Worm (Caenorhabditis elegans) whole organism, midembryonic: Measurements from ENCODE around the gene hen-1.

Source experiments
- ref-1 ChIP-seq: fragments of 200-800 bp; sonication (Bioruptor generic); conservative IDR thresholded peaks from 2 replicates; pipeline ENCODE4 v1.3.6; 2022; ENCODE audit warnings: missing genetic modification reagents, missing genetic modification characterization, missing compliant biosample characterization
- tab-1 ChIP-seq: fragments of 200-800 bp; sonication (Bioruptor generic); IDR thresholded peaks from 2 replicates; pipeline ENCODE4 v1.3.6; 2022; ENCODE audit warnings: missing genetic modification characterization, missing compliant biosample characterization

DNA sequence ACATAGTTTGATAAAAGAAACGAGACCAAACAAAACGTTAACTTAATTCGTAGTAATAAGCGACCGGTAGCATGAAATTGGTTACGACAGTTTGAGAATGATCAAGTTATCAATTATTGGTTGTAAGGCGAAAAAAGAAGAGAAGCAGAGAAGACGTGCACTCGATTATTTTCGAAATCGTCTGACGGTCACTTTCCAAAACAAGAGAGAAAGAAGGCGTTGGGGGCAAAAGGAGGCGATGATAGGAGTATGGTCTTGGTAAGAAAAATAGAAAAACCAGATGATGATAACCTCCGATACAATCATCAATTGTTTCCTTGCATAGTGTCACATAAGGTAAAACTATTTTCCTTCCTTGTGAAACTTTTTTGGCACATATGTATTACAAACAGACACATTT is 40.7 kb upstream of the hen-1 start:
- TF ChIP-seq tab-1, result no peak
- TF ChIP-seq ref-1 (GFP tag; lab: Robert Waterston, UW), result no peak
